Fruit fly (Drosophila melanogaster) whole organism, prepupa: ENCODE results near the gene Spag1.
A peak's percentile ranks its signal among the peaks of the same experiment; 100 is the strongest.

Experiments
- Blimp-1 ChIP-seq: fragments of 200-800 bp; sonication (Bioruptor generic); optimal IDR thresholded peaks from 3 replicates; lab custom pipeline; 2017; ENCODE audit warnings: missing biosample characterization, missing genetic modification characterization, mild to moderate bottlenecking, moderate library complexity, missing genetic modification reagents
- CG10669 ChIP-seq: fragments of 200-800 bp; sonication (Bioruptor generic); optimal IDR thresholded peaks from 3 replicates; lab custom pipeline; 2018; ENCODE audit warnings: missing biosample characterization, mild to moderate bottlenecking, missing genetic modification characterization, moderate library complexity
- CG11762 ChIP-seq: fragments of 200-800 bp; sonication (Bioruptor generic); optimal IDR thresholded peaks from 3 replicates; lab custom pipeline; 2016; ENCODE audit warnings: missing biosample characterization, missing genetic modification characterization; ENCODE audit not compliant: insufficient read depth
- CG11902 ChIP-seq: fragments of 200-800 bp; sonication (Bioruptor generic); optimal IDR thresholded peaks from 3 replicates; lab custom pipeline; 2016; ENCODE audit warnings: missing biosample characterization, missing genetic modification characterization
- CG15336 ChIP-seq: fragments of 200-800 bp; sonication (Bioruptor generic); IDR thresholded peaks from 2 replicates; pipeline ENCODE4 v1.3.6; 2022; ENCODE audit warnings: missing biosample characterization, missing genetic modification characterization
- CG1621 ChIP-seq: fragments of 200-800 bp; sonication (Bioruptor generic); optimal IDR thresholded peaks from 3 replicates; lab custom pipeline; 2018; ENCODE audit warnings: missing biosample characterization, mild to moderate bottlenecking, missing genetic modification characterization
- CG3032 ChIP-seq: fragments of 200-800 bp; optimal IDR thresholded peaks from 2 replicates; lab custom pipeline; 2019; ENCODE audit warnings: missing biosample characterization, mild to moderate bottlenecking, missing genetic modification characterization, moderate library complexity
- CG32006 ChIP-seq: fragments of 200-800 bp; sonication (Bioruptor generic); optimal IDR thresholded peaks from 3 replicates; lab custom pipeline; 2017; ENCODE audit warnings: missing biosample characterization, mild to moderate bottlenecking, missing genetic modification characterization
- CG34406 ChIP-seq: fragments of 200-800 bp; sonication (Bioruptor generic); optimal IDR thresholded peaks from 3 replicates; lab custom pipeline; 2016; ENCODE audit warnings: missing biosample characterization, missing genetic modification characterization
- CG3919 ChIP-seq: fragments of 200-800 bp; sonication (Bioruptor generic); optimal IDR thresholded peaks from 3 replicates; lab custom pipeline; 2016; ENCODE audit warnings: missing biosample characterization, missing genetic modification characterization
- CG6276 ChIP-seq: fragments of 200-800 bp; sonication (Bioruptor generic); optimal IDR thresholded peaks from 2 replicates; lab custom pipeline; 2017; ENCODE audit warnings: missing biosample characterization, mild to moderate bottlenecking, missing genetic modification characterization
- CG6808 ChIP-seq: fragments of 200-800 bp; sonication (Bioruptor generic); optimal IDR thresholded peaks from 3 replicates; lab custom pipeline; 2017; ENCODE audit warnings: missing biosample characterization, missing genetic modification characterization, mild to moderate bottlenecking, moderate library complexity, missing genetic modification reagents
- CG6854 ChIP-seq: fragments of 200-800 bp; sonication (Bioruptor generic); optimal IDR thresholded peaks from 2 replicates; lab custom pipeline; 2017; ENCODE audit warnings: missing biosample characterization, mild to moderate bottlenecking, missing genetic modification characterization
- CG8119 ChIP-seq: fragments of 200-800 bp; sonication (Bioruptor generic); IDR thresholded peaks from 3 replicates; pipeline ENCODE4 v1.3.6; 2022; ENCODE audit warnings: missing biosample characterization, missing genetic modification characterization
- CG8632 ChIP-seq: fragments of 200-800 bp; sonication (Bioruptor generic); optimal IDR thresholded peaks from 3 replicates; lab custom pipeline; 2016; ENCODE audit warnings: missing biosample characterization, missing genetic modification characterization
- CG9139 ChIP-seq: fragments of 200-800 bp; sonication (Bioruptor generic); optimal IDR thresholded peaks from 3 replicates; lab custom pipeline; 2017; ENCODE audit warnings: missing biosample characterization, mild to moderate bottlenecking, missing genetic modification characterization
- Eip75B ChIP-seq: fragments of 200-800 bp; sonication (Bioruptor generic); optimal IDR thresholded peaks from 3 replicates; lab custom pipeline; 2016; ENCODE audit warnings: missing biosample characterization, missing genetic modification characterization
- Eip78C ChIP-seq: fragments of 200-800 bp; sonication (Bioruptor generic); peaks from one replicate; lab custom pipeline; 2016; ENCODE audit warnings: missing biosample characterization, missing genetic modification characterization
- Ets21C ChIP-seq: fragments of 200-800 bp; sonication (Bioruptor generic); optimal IDR thresholded peaks from 3 replicates; lab custom pipeline; 2016; ENCODE audit warnings: missing biosample characterization, missing genetic modification characterization
- Ets96B ChIP-seq: fragments of 200-800 bp; optimal IDR thresholded peaks from 2 replicates; lab custom pipeline; 2019; ENCODE audit warnings: missing biosample characterization, mild to moderate bottlenecking, missing genetic modification characterization, moderate library complexity
- Hr39 ChIP-seq: fragments of 200-800 bp; sonication (Bioruptor generic); optimal IDR thresholded peaks from 2 replicates; lab custom pipeline; 2016; ENCODE audit warnings: missing biosample characterization, missing genetic modification characterization
- Hr4 ChIP-seq: fragments of 200-800 bp; sonication (Bioruptor generic); optimal IDR thresholded peaks from 3 replicates; lab custom pipeline; 2016; ENCODE audit warnings: missing biosample characterization, missing genetic modification characterization
- Lpt ChIP-seq: fragments of 200-800 bp; sonication (Bioruptor generic); optimal IDR thresholded peaks from 3 replicates; lab custom pipeline; 2016; ENCODE audit warnings: missing biosample characterization, missing genetic modification characterization
- Met ChIP-seq: fragments of 200-800 bp; sonication (Bioruptor generic); optimal IDR thresholded peaks from 3 replicates; lab custom pipeline; 2016; ENCODE audit warnings: missing biosample characterization, missing genetic modification characterization
- Sox102F ChIP-seq: fragments of 200-800 bp; sonication (Bioruptor generic); optimal IDR thresholded peaks from 2 replicates; lab custom pipeline; 2016; ENCODE audit warnings: missing biosample characterization, mild to moderate bottlenecking, missing genetic modification characterization
- Sox14 ChIP-seq: fragments of 200-800 bp; sonication (Bioruptor generic); optimal IDR thresholded peaks from 3 replicates; lab custom pipeline; 2016; ENCODE audit warnings: missing biosample characterization, missing genetic modification characterization
- Sox15 ChIP-seq: fragments of 200-800 bp; sonication (Bioruptor generic); optimal IDR thresholded peaks from 3 replicates; lab custom pipeline; 2016; ENCODE audit warnings: missing biosample characterization, missing genetic modification characterization
- acj6 ChIP-seq: fragments of 200-800 bp; sonication (Bioruptor generic); optimal IDR thresholded peaks from 3 replicates; lab custom pipeline; 2016; ENCODE audit warnings: missing biosample characterization, missing genetic modification characterization
- cyc ChIP-seq: fragments of 200-800 bp; sonication (Bioruptor generic); optimal IDR thresholded peaks from 3 replicates; lab custom pipeline; 2016; ENCODE audit warnings: missing biosample characterization, missing genetic modification characterization
- dsx ChIP-seq: fragments of 200-800 bp; optimal IDR thresholded peaks from 3 replicates; lab custom pipeline; 2019; ENCODE audit warnings: missing biosample characterization, mild to moderate bottlenecking, missing genetic modification characterization, moderate library complexity; ENCODE audit not compliant: poor library complexity, severe bottlenecking
- eg ChIP-seq: fragments of 200-800 bp; sonication (Bioruptor generic); IDR thresholded peaks from 3 replicates; pipeline ENCODE4 v1.3.6; 2022; ENCODE audit warnings: missing biosample characterization, missing genetic modification characterization
- esn ChIP-seq: fragments of 200-800 bp; sonication (Bioruptor generic); optimal IDR thresholded peaks from 2 replicates; lab custom pipeline; 2016; ENCODE audit warnings: missing biosample characterization, mild to moderate bottlenecking, missing genetic modification characterization, moderate library complexity
- fd59A ChIP-seq: fragments of 200-800 bp; sonication (Bioruptor generic); optimal IDR thresholded peaks from 2 replicates; lab custom pipeline; 2017; ENCODE audit warnings: missing biosample characterization, mild to moderate bottlenecking, missing genetic modification characterization, missing genetic modification reagents
- fkh ChIP-seq: fragments of 200-800 bp; sonication (Bioruptor generic); optimal IDR thresholded peaks from 3 replicates; lab custom pipeline; 2017; ENCODE audit warnings: missing biosample characterization, mild to moderate bottlenecking, missing genetic modification characterization, moderate library complexity
- salr ChIP-seq, 2 experiments: fragments of 200-800 bp; sonication (Bioruptor generic); optimal IDR thresholded peaks; 3 replicates each; lab custom pipeline; 2016 to 2018; ENCODE audit warnings: missing biosample characterization in 2 of 2, missing genetic modification characterization in 2 of 2, mild to moderate bottlenecking in 1 of 2
- svp ChIP-seq: fragments of 200-800 bp; sonication (Bioruptor generic); peaks from one replicate; lab custom pipeline; 2016; ENCODE audit warnings: missing biosample characterization, missing genetic modification characterization
- topi ChIP-seq: fragments of 200-800 bp; sonication (Bioruptor generic); optimal IDR thresholded peaks from 3 replicates; lab custom pipeline; 2016; ENCODE audit warnings: missing biosample characterization, missing genetic modification characterization
- vri ChIP-seq: fragments of 200-800 bp; sonication (Bioruptor generic); optimal IDR thresholded peaks from 3 replicates; lab custom pipeline; 2016; ENCODE audit warnings: missing biosample characterization, mild to moderate bottlenecking, missing genetic modification characterization

Spag1 gene

dm6 chr3R:26963747-26964174 is 16.1 kb downstream of the Spag1 start (continued):
- TF ChIP-seq CG11902 = peak; percentile 67
- TF ChIP-seq fd59A (GFP tag; lab: Kevin White, UChicago) = peak; percentile 57
- peak; percentile 77 for TF ChIP-seq CG9139 (GFP tag; lab: Kevin White, UChicago)
- TF ChIP-seq Sox15 (GFP tag; lab: Kevin White, UChicago) = no peak
- TF ChIP-seq Lpt (GFP tag; lab: Kevin White, UChicago) = peak; percentile 7
- TF ChIP-seq CG3032 = peak; percentile 80
- TF ChIP-seq CG34406 = peak; percentile 47
- TF ChIP-seq CG8119 (GFP tag; lab: Robert Waterston, UW) = peak; percentile 61
- peak; percentile 83 for TF ChIP-seq dsx (GFP tag; lab: Kevin White, UChicago)
- peak; percentile 88 for TF ChIP-seq CG10669 (GFP tag; lab: Kevin White, UChicago)
- peak; percentile 67 for TF ChIP-seq CG15336 (GFP tag; lab: Robert Waterston, UW)
- peak; percentile 63 for TF ChIP-seq acj6 (GFP tag; lab: Kevin White, UChicago)
- TF ChIP-seq Hr4 (GFP tag; lab: Kevin White, UChicago) = peak; percentile 58
- TF ChIP-seq cyc (GFP tag; lab: Kevin White, UChicago) = peak; percentile 85
- peak; percentile 25 for TF ChIP-seq CG8632 (GFP tag; lab: Kevin White, UChicago)
- peak; percentile 58 for TF ChIP-seq Met (GFP tag; lab: Kevin White, UChicago)
- TF ChIP-seq CG6854 (GFP tag; lab: Kevin White, UChicago) = no peak
- no peak for TF ChIP-seq CG6276
- peak; percentile 76 for TF ChIP-seq Ets96B
- peak; percentile 95 for TF ChIP-seq Eip78C (GFP tag; lab: Kevin White, UChicago)
- TF ChIP-seq esn = peak; percentile 50
- TF ChIP-seq CG1621 = peak; percentile 57
- TF ChIP-seq, all 60 proteins: peak for 54

dm6 chr3R:26964452-26965133 is 17.0 kb downstream of the Spag1 start, which contains the start of gene Tsp97E:
TSS of gene Tsp97E (minus strand) at chr3R:26964817.
- TF ChIP-seq Blimp-1 (GFP tag; lab: Kevin White, UChicago) (peak; percentile 100), Met (GFP tag; lab: Kevin White, UChicago) (peak; percentile 14), dsx (GFP tag; lab: Kevin White, UChicago) (peak; percentile 22), CG6854 (GFP tag; lab: Kevin White, UChicago) (peak; percentile 63), CG32006 (no peak), CG3919 (GFP tag; lab: Kevin White, UChicago) (no peak), topi (peak; percentile 27), Sox14 (peak; percentile 32), Eip78C (GFP tag; lab: Kevin White, UChicago) (peak; percentile 56), Eip75B (GFP tag; lab: Kevin White, UChicago) (peak; percentile 17), Hr39 (no peak), CG6808 (GFP tag; lab: Kevin White, UChicago) (no peak), svp (peak; percentile 53), esn (peak; percentile 40), fkh (GFP tag; lab: Kevin White, UChicago) (peak; percentile 58)

dm6 chr3R:26966385-26966784 is 18.8 kb downstream of the Spag1 start, which contains the start of gene Gr97a:
TSS of gene Gr97a (minus strand) at chr3R:26966485.
- TF ChIP-seq salr (GFP tag; optimal IDR thresholded peaks at IDR 0.05; lab: Kevin White, UChicago) (no peak), Sox102F (GFP tag; lab: Kevin White, UChicago) (no peak), CG11762 (GFP tag; lab: Kevin White, UChicago) (no peak), fkh (GFP tag; lab: Kevin White, UChicago) (no peak), Ets21C (GFP tag; lab: Kevin White, UChicago) (no peak), eg (GFP tag; lab: Robert Waterston, UW) (no peak), vri (GFP tag; lab: Kevin White, UChicago) (no peak)
